Fruit fly (Drosophila melanogaster): ENCODE data around the gene Dhod.

The Dhod gene

dm6 chr3R:8652731-8653130, at the start of gene Dhod, which contains the start of gene Sys1:
TSS of gene Dhod (minus strand) at chr3R:8652916.
TSS of gene Sys1 (plus strand) at chr3R:8652821.
- peak; percentile 77 for TF ChIP-seq noc (tag; optimal IDR thresholded peaks at IDR 0.05)

- no peak for TF ChIP-seq noc (tag; optimal IDR thresholded peaks at IDR 0.05)
These were observed 48.5 kb upstream of the Dhod start for dm6 chr3R:8701197-8701596.

- no peak for TF ChIP-seq noc (tag; optimal IDR thresholded peaks at IDR 0.05)
These were observed 47.9 kb upstream of the Dhod start for dm6 chr3R:8700660-8701059.

- no peak for TF ChIP-seq noc (tag; optimal IDR thresholded peaks at IDR 0.05)
These were observed 46.5 kb upstream of the Dhod start for dm6 chr3R:8699230-8699629.

- TF ChIP-seq noc (tag; optimal IDR thresholded peaks at IDR 0.05), result no peak
These were observed 45.1 kb upstream of the Dhod start, which contains the start of gene hb for dm6 chr3R:8697772-8698259. TSS of gene hb (minus strand) at chr3R:8697822.

dm6 chr3R:8694110-8694826, 41.6 kb upstream of the Dhod start:
- no peak for TF ChIP-seq noc (tag; optimal IDR thresholded peaks at IDR 0.05)

dm6 chr3R:8686446-8686845, 33.7 kb upstream of the Dhod start:
- TF ChIP-seq noc (tag; optimal IDR thresholded peaks at IDR 0.05), result no peak

- TF ChIP-seq noc (tag; optimal IDR thresholded peaks at IDR 0.05), result no peak
These were observed 31.8 kb upstream of the Dhod start, which contains the start of gene CG44227 for dm6 chr3R:8684328-8685177. TSS of gene CG44227 (minus strand) at chr3R:8685176.

dm6 chr3R:8683280-8683679, 30.6 kb upstream of the Dhod start:
- no peak for TF ChIP-seq noc (tag; optimal IDR thresholded peaks at IDR 0.05)

- no peak for TF ChIP-seq noc (tag; optimal IDR thresholded peaks at IDR 0.05)
These were observed 27.9 kb upstream of the Dhod start for dm6 chr3R:8680611-8681010.

dm6 chr3R:8679934-8680333, 27.2 kb upstream of the Dhod start, which contains the start of gene CG33325:
TSS of gene CG33325 (minus strand) at chr3R:8680034.
- TF ChIP-seq noc (tag; optimal IDR thresholded peaks at IDR 0.05), result no peak

- peak; percentile 84 for TF ChIP-seq noc (tag; optimal IDR thresholded peaks at IDR 0.05)
These were observed 23.9 kb upstream of the Dhod start, which contains the start of the genes Unc50, CG11755 and CG8043 for dm6 chr3R:8676560-8677000. TSS of gene Unc50 (minus strand) at chr3R:8676613. TSS of gene CG11755 (plus strand) at chr3R:8676915. TSS of gene CG8043 (plus strand) at chr3R:8676915.

dm6 chr3R:8673803-8674234, 21.1 kb upstream of the Dhod start, which contains the start of gene mRpL19:
TSS of gene mRpL19 (plus strand) at chr3R:8674109.
- TF ChIP-seq noc (tag; optimal IDR thresholded peaks at IDR 0.05), result peak; percentile 55

- TF ChIP-seq noc (tag; optimal IDR thresholded peaks at IDR 0.05), result peak; percentile 56
These were observed 18.1 kb upstream of the Dhod start, which contains the start of gene p for dm6 chr3R:8670529-8671491. TSS of gene p (minus strand) at chr3R:8670684.

All from whole organism, larva.